Worm (Caenorhabditis elegans): ENCODE measurements around the gene D1044.4.

D1044.4 gene

DNA sequence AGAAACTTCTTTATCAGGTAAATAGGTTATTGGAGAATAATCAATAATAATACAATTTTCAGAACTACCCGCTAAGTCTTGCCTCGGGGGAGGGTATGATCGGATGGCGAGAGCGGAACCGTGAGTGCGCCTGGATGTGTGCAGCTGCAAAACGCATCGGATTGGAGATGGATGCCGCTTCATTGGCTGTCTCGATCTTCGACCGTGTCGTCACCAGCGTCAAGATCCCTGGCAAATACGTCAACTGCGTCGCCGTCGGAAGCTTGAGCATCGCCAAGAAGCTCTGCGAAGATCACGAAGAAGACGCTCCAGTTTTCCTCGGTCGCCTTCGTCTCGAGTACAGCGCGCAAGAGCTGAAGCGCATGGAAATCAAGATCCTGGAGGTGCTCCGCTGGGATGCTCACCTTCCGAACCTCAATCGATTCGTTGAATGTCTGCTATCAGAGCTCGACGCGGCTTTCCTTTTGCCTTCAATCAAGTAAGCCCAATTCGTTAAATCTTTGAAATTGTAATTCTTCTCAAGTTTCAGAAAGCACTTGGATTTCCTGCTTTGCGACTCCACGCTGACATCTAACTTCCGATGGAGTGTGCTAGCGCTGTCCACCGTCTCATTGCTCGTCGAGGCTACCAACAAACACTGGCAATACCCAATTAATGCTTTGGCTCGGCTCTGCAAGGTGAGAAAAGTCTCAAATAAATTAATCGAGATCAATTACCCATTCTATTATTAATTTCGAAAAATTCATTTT, 16.9 kb downstream of the D1044.4 start:
- no peak for TF ChIP-seq W03F9.2 (tag; optimal IDR thresholded peaks at IDR 0.05)
- no peak for TF ChIP-seq dao-5 (tag; optimal IDR thresholded peaks at IDR 0.05)
- no peak for TF ChIP-seq him-1 (tag; optimal IDR thresholded peaks at IDR 0.05)

DNA sequence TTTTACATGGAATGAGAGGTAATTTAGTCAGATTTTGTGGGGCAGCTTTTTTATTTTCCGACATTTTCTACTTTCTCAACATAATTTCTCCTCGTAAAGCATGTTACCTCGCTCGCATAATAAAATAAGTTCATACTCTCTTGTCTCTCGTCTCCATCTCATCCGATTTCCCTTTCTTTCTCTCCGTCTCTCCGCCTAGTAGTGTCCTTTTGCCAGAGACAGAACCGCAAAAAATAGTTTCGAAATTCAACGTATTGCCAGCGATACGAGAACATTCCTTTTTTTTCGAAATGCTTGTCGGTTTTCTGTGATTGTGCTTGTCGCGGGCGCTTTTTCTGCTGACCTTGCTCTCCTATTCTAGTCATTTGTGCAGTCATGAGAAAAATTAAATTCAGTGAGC, 17.7 kb downstream of the D1044.4 start:
- TF ChIP-seq dao-5 (tag; optimal IDR thresholded peaks at IDR 0.05) (no peak), him-1 (tag; optimal IDR thresholded peaks at IDR 0.05) (no peak), W03F9.2 (tag; optimal IDR thresholded peaks at IDR 0.05) (no peak)

ce11 chrIII:5503669-5504068, 18.2 kb downstream of the D1044.4 start:
- TF ChIP-seq dao-5 (tag; optimal IDR thresholded peaks at IDR 0.05) = no peak
- TF ChIP-seq W03F9.2 (tag; optimal IDR thresholded peaks at IDR 0.05) = no peak

ce11 chrIII:5502915-5503575, 18.8 kb downstream of the D1044.4 start:
- TF ChIP-seq W03F9.2 (tag; optimal IDR thresholded peaks at IDR 0.05) (no peak), dao-5 (tag; optimal IDR thresholded peaks at IDR 0.05) (no peak), him-1 (tag; optimal IDR thresholded peaks at IDR 0.05) (peak; percentile 32)

DNA sequence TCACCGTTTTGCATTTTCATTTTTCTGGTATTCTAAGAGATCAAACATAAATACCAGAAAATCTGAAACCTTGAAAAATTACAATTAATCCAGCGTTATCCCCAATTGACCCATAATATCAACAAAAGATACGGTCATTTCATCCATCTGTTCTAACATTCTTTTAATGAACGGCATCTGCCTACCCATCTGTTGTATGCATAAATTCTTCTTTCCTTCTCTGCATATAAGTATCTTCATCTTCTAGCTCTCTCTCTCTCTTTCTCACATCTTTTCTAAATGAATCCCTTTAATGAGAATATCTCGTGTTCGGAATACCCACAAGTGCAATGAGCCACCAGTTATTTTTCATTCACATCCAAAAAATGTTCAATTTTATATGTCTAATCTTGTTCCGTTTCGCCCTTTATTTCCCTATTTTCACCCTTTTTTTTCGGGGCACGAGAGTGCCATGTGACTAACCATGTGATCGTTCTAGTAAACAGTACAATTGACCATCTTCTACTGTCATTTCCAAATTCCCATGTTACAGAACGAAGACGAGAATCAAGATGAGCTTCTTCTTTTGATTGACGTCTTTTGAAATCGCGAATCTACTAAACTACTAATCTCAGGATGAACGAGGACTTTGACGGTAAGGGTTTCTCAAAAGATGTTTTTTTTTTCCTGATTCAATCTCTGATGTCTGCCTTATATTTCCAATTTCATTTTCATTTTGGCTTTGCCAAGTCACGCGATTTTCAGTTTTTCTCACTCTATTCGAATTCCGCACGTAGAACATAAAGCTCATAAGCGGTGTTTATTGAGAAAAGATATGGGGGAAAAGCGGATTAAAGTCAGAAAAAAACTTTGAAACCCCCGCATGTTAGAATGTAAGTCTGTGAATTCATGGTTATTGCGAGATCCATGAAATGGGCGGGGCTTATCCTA, 20.2 kb downstream of the D1044.4 start, which contains the start of gene R02F2.1:
R02F2.1 (plus strand) TSS at position 528 of the 930 bp plus-strand sequence.
- TF ChIP-seq W03F9.2 (tag; optimal IDR thresholded peaks at IDR 0.05) (no peak), him-1 (tag; optimal IDR thresholded peaks at IDR 0.05) (no peak), dao-5 (tag; optimal IDR thresholded peaks at IDR 0.05) (no peak)

DNA sequence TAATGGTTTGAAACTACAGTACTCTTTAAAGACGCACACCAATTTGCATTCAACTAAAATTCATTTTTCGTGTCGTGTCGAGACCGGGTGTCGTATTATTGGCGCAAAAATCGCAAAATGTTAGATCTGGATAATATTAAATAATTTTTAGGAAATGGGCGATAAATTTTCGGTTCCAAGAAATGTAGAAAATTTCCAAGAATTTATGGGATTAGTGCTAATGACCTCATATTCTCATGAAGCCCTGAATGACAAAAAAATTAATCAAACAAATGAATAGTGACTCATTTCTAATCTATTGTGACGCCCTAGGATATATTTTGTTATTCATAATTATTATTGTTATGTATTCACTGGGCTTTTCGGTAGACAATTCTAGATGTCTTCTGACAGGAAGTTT, 21.1 kb downstream of the D1044.4 start:
- TF ChIP-seq him-1 (tag; optimal IDR thresholded peaks at IDR 0.05) (no peak), W03F9.2 (tag; optimal IDR thresholded peaks at IDR 0.05) (no peak), dao-5 (tag; optimal IDR thresholded peaks at IDR 0.05) (no peak)

- TF ChIP-seq him-1 (tag; optimal IDR thresholded peaks at IDR 0.05) = no peak
- TF ChIP-seq W03F9.2 (tag; optimal IDR thresholded peaks at IDR 0.05) = no peak
- no peak for TF ChIP-seq dao-5 (tag; optimal IDR thresholded peaks at IDR 0.05)
These were observed 21.9 kb downstream of the D1044.4 start for ce11 chrIII:5499942-5500341.

ce11 chrIII:5498973-5499372, 22.9 kb downstream of the D1044.4 start, which contains the start of gene R02F2.9:
R02F2.9 (plus strand) TSS chrIII:5499190.
- TF ChIP-seq W03F9.2 (tag; optimal IDR thresholded peaks at IDR 0.05) = no peak
- TF ChIP-seq him-1 (tag; optimal IDR thresholded peaks at IDR 0.05) = no peak
- TF ChIP-seq dao-5 (tag; optimal IDR thresholded peaks at IDR 0.05) = no peak

ce11 chrIII:5495168-5495567, 26.7 kb downstream of the D1044.4 start, which contains the start of gene R02F2.8:
R02F2.8 (minus strand) TSS chrIII:5495268.
- TF ChIP-seq W03F9.2 (tag; optimal IDR thresholded peaks at IDR 0.05) (no peak), him-1 (tag; optimal IDR thresholded peaks at IDR 0.05) (no peak), dao-5 (tag; optimal IDR thresholded peaks at IDR 0.05) (no peak)

DNA sequence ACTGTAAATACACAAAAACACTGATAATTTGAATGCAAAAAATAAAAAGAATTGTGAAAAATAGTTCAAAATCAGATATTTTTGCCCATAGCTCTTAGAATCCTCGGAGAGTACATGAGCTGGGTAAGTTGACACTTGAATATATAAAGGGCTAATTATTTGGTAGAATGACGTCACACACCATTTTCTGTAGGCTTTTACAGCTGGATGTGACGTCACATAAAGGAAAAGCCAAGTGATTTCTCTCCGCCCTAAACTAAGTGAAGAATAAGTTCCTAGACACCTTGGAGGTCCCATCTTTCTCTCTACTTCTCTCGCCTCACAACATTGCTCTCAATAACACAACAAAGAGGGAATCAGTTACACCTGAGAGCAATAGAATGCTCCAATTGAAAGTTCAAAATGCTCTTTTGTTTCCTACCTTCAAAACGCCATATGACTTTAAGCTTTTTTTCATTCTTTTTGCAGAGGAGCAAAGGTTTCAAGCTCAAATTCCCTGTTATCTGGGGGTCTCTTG, 34.7 kb downstream of the D1044.4 start, which contains the start of gene osg-1:
osg-1 (plus strand) TSS at position 467 of the 517 bp plus-strand sequence.
- no peak for TF ChIP-seq dao-5 (tag; optimal IDR thresholded peaks at IDR 0.05)
- TF ChIP-seq W03F9.2 (tag; optimal IDR thresholded peaks at IDR 0.05) = no peak
- no peak for TF ChIP-seq him-1 (tag; optimal IDR thresholded peaks at IDR 0.05)

- TF ChIP-seq him-1 (tag; optimal IDR thresholded peaks at IDR 0.05) = no peak
- TF ChIP-seq dao-5 (tag; optimal IDR thresholded peaks at IDR 0.05) = no peak
- TF ChIP-seq W03F9.2 (tag; optimal IDR thresholded peaks at IDR 0.05) = no peak
These were observed 35.5 kb downstream of the D1044.4 start for ce11 chrIII:5486345-5486744.

- no peak for TF ChIP-seq him-1 (tag; optimal IDR thresholded peaks at IDR 0.05)
- no peak for TF ChIP-seq W03F9.2 (tag; optimal IDR thresholded peaks at IDR 0.05)
- no peak for TF ChIP-seq dao-5 (tag; optimal IDR thresholded peaks at IDR 0.05)
These were observed 38.0 kb downstream of the D1044.4 start, which contains the start of the genes R02F2.7 and R02F2.4 for ce11 chrIII:5483738-5484315. R02F2.7 (minus strand) TSS chrIII:5483773. R02F2.4 (plus strand) TSS chrIII:5484289.
